Worm (Caenorhabditis elegans): ENCODE measurements around the gene nfyc-1.

ce11 chrII:29578-29977, 14.1 kb upstream of the nfyc-1 start:
- TF ChIP-seq ama-1 (optimal IDR thresholded peaks at IDR 0.05) (no peak), ceh-9 (tag; optimal IDR thresholded peaks at IDR 0.05) (no peak), odd-2 (tag; optimal IDR thresholded peaks at IDR 0.05) (no peak)
